Worm (Caenorhabditis elegans) whole organism, L3 larva: Measurements from ENCODE around the gene F16H6.7.

Experiments used
- ZK546.5 ChIP-seq: sonication (generic microtip); optimal IDR thresholded peaks from 2 replicates; lab custom pipeline; 2017; ENCODE audit warnings: missing biosample characterization, missing genetic modification characterization
- aly-2 ChIP-seq: fragments of 150-350 bp; optimal IDR thresholded peaks from 2 replicates; lab custom pipeline; 2014; ENCODE audit warnings: missing biosample characterization, missing genetic modification characterization
- ama-1 ChIP-seq: fragments of 150-350 bp; optimal IDR thresholded peaks from 2 replicates; lab custom pipeline; 2018
- ceh-16 ChIP-seq: sonication (generic microtip); optimal IDR thresholded peaks from 2 replicates; lab custom pipeline; 2017; ENCODE audit warnings: missing biosample characterization, missing genetic modification characterization
- ceh-28 ChIP-seq: fragments of 150-350 bp; optimal IDR thresholded peaks from 2 replicates; lab custom pipeline; 2014; ENCODE audit warnings: missing biosample characterization, missing genetic modification reagents, missing genetic modification characterization
- egl-5 ChIP-seq: fragments of 150-350 bp; optimal IDR thresholded peaks from 2 replicates; lab custom pipeline; 2017; ENCODE audit warnings: missing biosample characterization, missing genetic modification reagents, missing genetic modification characterization, inconsistent platforms
- elt-1 ChIP-seq: fragments of 150-350 bp; optimal IDR thresholded peaks from 2 replicates; lab custom pipeline; 2014; ENCODE audit warnings: missing biosample characterization, missing genetic modification characterization
- elt-3 ChIP-seq, 3 experiments: fragments of 150-350 bp in 1 of 3; sonication (generic microtip) in 2 of 3; optimal IDR thresholded peaks; 2 replicates in 2 of 3; 4 replicates in 1 of 3; lab custom pipeline; 2014 to 2017; ENCODE audit warnings: missing biosample characterization in 3 of 3, missing genetic modification characterization in 3 of 3
- fkh-10 ChIP-seq: sonication (generic microtip); optimal IDR thresholded peaks from 2 replicates; lab custom pipeline; 2017; ENCODE audit warnings: missing biosample characterization, missing genetic modification reagents, missing genetic modification characterization
- fos-1 ChIP-seq: fragments of 150-350 bp; optimal IDR thresholded peaks from 2 replicates; lab custom pipeline; 2014; ENCODE audit warnings: missing biosample characterization, missing genetic modification characterization
- hmg-11 ChIP-seq: sonication (generic microtip); optimal IDR thresholded peaks from 2 replicates; lab custom pipeline; 2016; ENCODE audit warnings: missing genetic modification characterization, missing compliant biosample characterization
- jun-1 ChIP-seq: fragments of 150-350 bp; optimal IDR thresholded peaks from 2 replicates; lab custom pipeline; 2014; ENCODE audit warnings: missing biosample characterization, missing genetic modification reagents, missing genetic modification characterization
- lin-15B ChIP-seq: fragments of 150-350 bp; optimal IDR thresholded peaks from 2 replicates; lab custom pipeline; 2014; ENCODE audit warnings: missing biosample characterization, missing genetic modification characterization
- lin-39 ChIP-seq: fragments of 150-350 bp; optimal IDR thresholded peaks from 2 replicates; lab custom pipeline; 2018; ENCODE audit warnings: missing biosample characterization, missing genetic modification reagents, missing genetic modification characterization
- lsy-12 ChIP-seq: sonication (generic microtip); optimal IDR thresholded peaks from 2 replicates; lab custom pipeline; 2016; ENCODE audit warnings: mild to moderate bottlenecking, missing genetic modification characterization, missing compliant biosample characterization
- mdl-1 ChIP-seq: fragments of 150-350 bp; optimal IDR thresholded peaks from 2 replicates; lab custom pipeline; 2014; ENCODE audit warnings: missing biosample characterization, missing genetic modification characterization
- nfya-1 ChIP-seq: sonication (generic microtip); optimal IDR thresholded peaks from 2 replicates; lab custom pipeline; 2017; ENCODE audit warnings: missing genetic modification characterization, mild to moderate bottlenecking, missing compliant biosample characterization, antibody characterized with exemption, moderate library complexity; ENCODE audit not compliant: insufficient read depth
- nhr-11 ChIP-seq: fragments of 150-350 bp; optimal IDR thresholded peaks from 2 replicates; lab custom pipeline; 2014; ENCODE audit warnings: missing biosample characterization, missing genetic modification characterization
- nhr-12 ChIP-seq: fragments of 150-350 bp; optimal IDR thresholded peaks from 2 replicates; lab custom pipeline; 2014; ENCODE audit warnings: missing biosample characterization, missing genetic modification characterization
- nhr-23 ChIP-seq: fragments of 150-350 bp; optimal IDR thresholded peaks from 2 replicates; lab custom pipeline; 2014; ENCODE audit warnings: missing biosample characterization, missing genetic modification reagents, missing genetic modification characterization
- nhr-25 ChIP-seq: sonication (generic microtip); optimal IDR thresholded peaks from 2 replicates; lab custom pipeline; 2017; ENCODE audit warnings: missing biosample characterization, missing genetic modification characterization
- nhr-28 ChIP-seq: fragments of 150-350 bp; optimal IDR thresholded peaks from 2 replicates; lab custom pipeline; 2014; ENCODE audit warnings: missing biosample characterization, missing genetic modification characterization
- nhr-43 ChIP-seq: sonication (generic microtip); optimal IDR thresholded peaks from 2 replicates; lab custom pipeline; 2016; ENCODE audit warnings: mild to moderate bottlenecking, missing genetic modification characterization, missing compliant biosample characterization; ENCODE audit not compliant: poor library complexity, severe bottlenecking
- nhr-76 ChIP-seq: fragments of 150-350 bp; sonication (generic microtip); optimal IDR thresholded peaks from 5 replicates; lab custom pipeline; 2014; ENCODE audit warnings: missing biosample characterization, missing genetic modification characterization
- nhr-77 ChIP-seq: fragments of 150-350 bp; optimal IDR thresholded peaks from 2 replicates; lab custom pipeline; 2014; ENCODE audit warnings: missing biosample characterization, missing genetic modification characterization
- pha-4 ChIP-seq: fragments of 150-350 bp; optimal IDR thresholded peaks from 2 replicates; lab custom pipeline; 2014; ENCODE audit warnings: missing biosample characterization, missing genetic modification reagents, missing genetic modification characterization
- pqm-1 ChIP-seq: fragments of 150-350 bp; optimal IDR thresholded peaks from 2 replicates; lab custom pipeline; 2017; ENCODE audit warnings: missing biosample characterization, missing genetic modification characterization, inconsistent platforms
- skn-1 ChIP-seq: fragments of 150-350 bp; optimal IDR thresholded peaks from 2 replicates; lab custom pipeline; 2014; ENCODE audit warnings: missing biosample characterization, missing genetic modification characterization
- tbx-2 ChIP-seq: sonication (generic microtip); optimal IDR thresholded peaks from 2 replicates; lab custom pipeline; 2016; ENCODE audit warnings: mild to moderate bottlenecking, missing genetic modification characterization, missing compliant biosample characterization
- zag-1 ChIP-seq: fragments of 150-350 bp; optimal IDR thresholded peaks from 2 replicates; lab custom pipeline; 2014; ENCODE audit warnings: missing biosample characterization, missing genetic modification characterization
- ztf-11 ChIP-seq: fragments of 150-350 bp; optimal IDR thresholded peaks from 2 replicates; lab custom pipeline; 2014; ENCODE audit warnings: missing biosample characterization, missing genetic modification characterization
- ztf-4 ChIP-seq: fragments of 150-350 bp; optimal IDR thresholded peaks from 2 replicates; lab custom pipeline; 2014; ENCODE audit warnings: missing biosample characterization, missing genetic modification characterization

Gene F16H6.7

DNA sequence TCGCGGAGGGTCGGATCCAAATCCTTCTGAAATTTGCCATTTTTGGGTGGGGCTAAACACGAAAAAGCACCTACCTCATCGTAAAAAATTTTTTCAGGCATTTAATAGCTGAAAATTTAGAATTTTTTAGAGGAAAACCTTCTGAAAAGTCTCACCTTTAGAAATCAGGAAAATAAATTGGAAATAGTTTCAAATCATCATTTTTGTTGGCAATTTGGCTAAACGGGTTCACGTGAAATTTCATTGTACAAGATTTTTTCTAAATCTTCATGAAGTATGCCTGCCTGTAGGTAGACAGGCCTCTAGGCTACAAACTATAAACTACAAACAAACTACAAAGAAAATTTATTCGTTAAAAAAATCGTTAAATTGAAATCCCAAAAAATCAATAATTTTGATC is 40.7 kb downstream of the F16H6.7 start, which contains the start of gene C14A6.7:
Gene C14A6.7, minus strand, starts transcription at position 101 of the 400 bp plus-strand sequence.
- no peak for TF ChIP-seq fkh-10 (GFP tag; lab: Kevin White, UChicago)
- no peak for TF ChIP-seq ztf-11 (tag; lab: Kevin White, UChicago)
- no peak for TF ChIP-seq nhr-77
- no peak for TF ChIP-seq nhr-11 (tag; lab: Kevin White, UChicago)
- no peak for TF ChIP-seq skn-1 (tag; lab: Kevin White, UChicago)
- no peak for TF ChIP-seq nhr-28 (tag; lab: Kevin White, UChicago)

DNA sequence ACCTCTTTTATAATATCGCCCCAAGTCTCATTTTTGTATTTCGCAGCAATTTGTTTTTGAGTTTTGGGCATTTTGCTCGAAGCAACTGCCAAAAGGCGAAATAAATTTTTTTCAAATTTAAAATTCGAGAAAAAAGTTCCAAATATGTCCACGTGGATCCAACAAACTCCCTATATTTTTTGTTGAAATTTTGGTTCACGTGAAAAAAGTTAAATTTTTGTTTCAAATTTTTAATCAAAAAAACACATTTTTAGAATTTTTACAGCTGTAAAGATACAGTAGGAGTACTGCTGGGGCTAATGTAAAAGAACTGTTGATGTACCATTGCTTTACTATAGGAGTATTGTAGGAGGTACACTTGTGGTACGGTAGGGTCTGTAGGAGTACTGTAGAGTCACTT is 41.8 kb downstream of the F16H6.7 start, which contains the start of gene C14A6.6:
Gene C14A6.6, minus strand, starts transcription at position 101 of the 400 bp plus-strand sequence.
- TF ChIP-seq ceh-16 (tag; lab: Kevin White, UChicago) = no peak
- TF ChIP-seq nhr-28 (tag; lab: Kevin White, UChicago) = no peak
- TF ChIP-seq pha-4 = no peak
- no peak for TF ChIP-seq nhr-12 (tag; lab: Kevin White, UChicago)
- no peak for TF ChIP-seq aly-2 (tag; lab: Kevin White, UChicago)
- no peak for TF ChIP-seq lin-15B (tag; lab: Kevin White, UChicago)
- no peak for TF ChIP-seq jun-1
- TF ChIP-seq tbx-2 (tag; lab: Kevin White, UChicago) = no peak
- TF ChIP-seq nhr-76 (tag; lab: Kevin White, UChicago) = no peak
- TF ChIP-seq ZK546.5 = no peak
- no peak for TF ChIP-seq nhr-43 (tag; lab: Kevin White, UChicago)

DNA sequence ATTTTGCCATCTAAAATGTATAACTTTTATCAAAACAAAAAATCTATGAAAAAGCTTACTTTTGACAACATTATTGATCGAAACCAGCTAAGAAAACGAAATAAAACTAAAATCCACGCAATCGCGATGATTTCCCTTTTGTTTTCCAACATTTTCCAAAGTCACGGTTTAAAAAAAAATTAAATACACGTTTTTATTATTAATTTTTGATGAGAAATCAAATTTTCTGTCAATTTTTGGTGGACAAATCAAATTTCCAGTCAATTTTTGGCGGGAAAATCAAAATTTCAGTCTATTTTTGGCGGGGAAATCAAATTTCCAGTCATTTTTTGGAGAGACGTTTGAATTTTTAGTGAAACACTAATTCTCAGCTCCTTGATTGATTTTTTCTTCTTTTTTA is 44.2 kb downstream of the F16H6.7 start, which contains the start of gene C14A6.5:
Gene C14A6.5, minus strand, starts transcription at position 101 of the 400 bp plus-strand sequence.
- TF ChIP-seq ztf-4 = no peak
- TF ChIP-seq nhr-25 (tag; lab: Kevin White, UChicago) = no peak
- no peak for TF ChIP-seq elt-3 (tag; optimal IDR thresholded peaks at IDR 0.05; lab: Kevin White, UChicago)
- no peak for TF ChIP-seq skn-1 (tag; lab: Kevin White, UChicago)
- TF ChIP-seq, all 47 proteins: peak for 0

DNA sequence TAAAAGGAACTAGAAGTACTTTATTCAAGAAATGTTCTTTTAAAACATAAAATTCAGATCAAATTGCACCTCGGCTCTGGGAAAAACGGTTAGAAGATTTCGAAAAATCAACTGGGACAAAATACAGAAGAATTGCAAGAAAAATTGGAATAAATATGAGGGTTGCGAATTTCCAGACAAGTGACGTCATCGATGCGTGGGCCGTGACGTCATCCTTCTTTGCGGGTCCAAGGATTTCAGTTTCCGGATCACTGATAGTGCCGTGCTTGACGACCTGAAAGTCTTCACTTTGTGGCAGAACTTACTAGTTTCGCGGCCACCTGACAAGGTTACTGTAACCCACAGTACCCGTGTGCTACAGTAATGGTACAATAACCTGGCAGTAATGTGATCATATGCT is 45.5 kb downstream of the F16H6.7 start:
- no peak for TF ChIP-seq ama-1
- TF ChIP-seq skn-1 (tag; lab: Kevin White, UChicago) = no peak
- no peak for TF ChIP-seq fos-1
- no peak for TF ChIP-seq tbx-2 (tag; lab: Kevin White, UChicago)
- TF ChIP-seq lsy-12 (tag; lab: Kevin White, UChicago) = no peak
- TF ChIP-seq nhr-12 (tag; lab: Kevin White, UChicago) = no peak
- no peak for TF ChIP-seq lin-39 (tag; lab: Kevin White, UChicago)
- TF ChIP-seq egl-5 (tag; lab: Kevin White, UChicago) = no peak
- no peak for TF ChIP-seq ceh-28 (tag; lab: Kevin White, UChicago)
- no peak for TF ChIP-seq ztf-4
- no peak for TF ChIP-seq nhr-23 (tag; lab: Kevin White, UChicago)

DNA sequence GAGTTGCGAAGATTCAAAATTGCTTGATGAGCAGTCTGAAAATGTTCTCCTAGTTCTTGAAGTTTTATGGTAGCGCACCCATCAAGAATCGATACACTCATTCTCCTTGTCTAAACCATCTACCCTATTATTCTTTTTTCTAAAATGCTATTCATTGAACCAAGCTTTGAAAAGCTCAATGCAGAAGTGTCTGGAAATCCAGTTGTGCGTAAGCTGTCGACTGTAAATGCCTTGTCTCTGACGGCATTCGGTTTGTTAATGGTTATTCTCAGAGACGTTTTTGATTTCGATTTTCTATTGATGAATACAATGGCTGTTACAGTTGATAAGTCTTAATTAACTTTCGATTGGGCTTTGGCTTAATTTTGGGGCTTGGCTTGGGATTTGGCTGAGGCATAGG is 46.4 kb downstream of the F16H6.7 start, which contains the start of gene C14A6.12:
Gene C14A6.12, minus strand, starts transcription at position 101 of the 400 bp plus-strand sequence.
- TF ChIP-seq zag-1 (no peak), lin-15B (tag; lab: Kevin White, UChicago) (no peak), mdl-1 (tag; lab: Kevin White, UChicago) (no peak), ceh-16 (tag; lab: Kevin White, UChicago) (no peak), lsy-12 (tag; lab: Kevin White, UChicago) (no peak), ZK546.5 (no peak), ztf-4 (no peak), skn-1 (tag; lab: Kevin White, UChicago) (no peak), nhr-11 (tag; lab: Kevin White, UChicago) (no peak), nhr-77 (no peak), nhr-23 (tag; lab: Kevin White, UChicago) (no peak), hmg-11 (tag; lab: Kevin White, UChicago) (no peak), pqm-1 (tag; lab: Kevin White, UChicago) (no peak), nfya-1 (tag; lab: Kevin White, UChicago) (no peak), elt-3 (tag; optimal IDR thresholded peaks at IDR 0.05; lab: Kevin White, UChicago) (no peak), elt-1 (tag; lab: Kevin White, UChicago) (no peak), jun-1 (no peak), aly-2 (tag; lab: Kevin White, UChicago) (no peak), fkh-10 (GFP tag; lab: Kevin White, UChicago) (no peak)
